Fruit fly (Drosophila melanogaster) whole organism, wandering third instar larva: Measurements from ENCODE around the gene MRG15.

ENCODE experiments used
- Abd-B ChIP-seq: fragments of >200 bp; optimal IDR thresholded peaks from 2 replicates; lab custom pipeline; 2017; ENCODE audit warnings: missing biosample characterization, missing genetic modification characterization
- CG32264 ChIP-seq: fragments of 200-800 bp; sonication (Bioruptor generic); optimal IDR thresholded peaks from 2 replicates; lab custom pipeline; 2016; ENCODE audit warnings: missing biosample characterization, missing genetic modification characterization
- CG9705 ChIP-seq: fragments of 200-800 bp; sonication (Bioruptor generic); optimal IDR thresholded peaks from 2 replicates; lab custom pipeline; 2018; ENCODE audit warnings: missing biosample characterization, mild to moderate bottlenecking, missing genetic modification characterization
- CrebA ChIP-seq: fragments of 200-800 bp; sonication (Bioruptor generic); optimal IDR thresholded peaks from 2 replicates; lab custom pipeline; 2016; ENCODE audit warnings: missing biosample characterization, mild to moderate bottlenecking, missing genetic modification characterization, borderline replicate concordance
- Dfd ChIP-seq: fragments of >200 bp; optimal IDR thresholded peaks from 2 replicates; lab custom pipeline; 2017; ENCODE audit warnings: missing biosample characterization, missing genetic modification characterization
- Dif ChIP-seq: fragments of 200-275, 200-300 bp; sonication (Bioruptor generic); optimal IDR thresholded peaks from 2 replicates; lab custom pipeline; 2018; ENCODE audit warnings: missing biosample characterization, missing genetic modification characterization; ENCODE audit not compliant: partially characterized antibody
- GATAd ChIP-seq: sonication (Bioruptor generic); optimal IDR thresholded peaks from 2 replicates; lab custom pipeline; 2016; ENCODE audit warnings: missing biosample characterization, missing genetic modification characterization
- HLH106 ChIP-seq: fragments of 200-800 bp; optimal IDR thresholded peaks from 3 replicates; lab custom pipeline; 2019; ENCODE audit warnings: missing biosample characterization, mild to moderate bottlenecking, missing genetic modification characterization, moderate library complexity
- Hnf4 ChIP-seq: fragments of 200-800 bp; sonication (Bioruptor generic); optimal IDR thresholded peaks from 2 replicates; lab custom pipeline; 2016; ENCODE audit warnings: missing biosample characterization, mild to moderate bottlenecking, missing genetic modification characterization
- Hr78 ChIP-seq: fragments of >200 bp; optimal IDR thresholded peaks from 2 replicates; lab custom pipeline; 2017; ENCODE audit warnings: missing biosample characterization, missing genetic modification characterization
- Hr83 ChIP-seq: fragments of 200-300 bp; sonication (Bioruptor generic); optimal IDR thresholded peaks from 2 replicates; lab custom pipeline; 2016; ENCODE audit warnings: missing biosample characterization, mild to moderate bottlenecking, missing genetic modification characterization, moderate library complexity; ENCODE audit not compliant: poor library complexity, severe bottlenecking
- Jra ChIP-seq: sonication (Bioruptor generic); optimal IDR thresholded peaks from 2 replicates; lab custom pipeline; 2016; ENCODE audit warnings: missing biosample characterization, missing genetic modification characterization
- Mio ChIP-seq: sonication (Bioruptor generic); optimal IDR thresholded peaks from 2 replicates; lab custom pipeline; 2016; ENCODE audit warnings: missing biosample characterization, missing genetic modification characterization
- Myc ChIP-seq: fragments of >200 bp; optimal IDR thresholded peaks from 2 replicates; lab custom pipeline; 2017
- N ChIP-seq: fragments of >200 bp; optimal IDR thresholded peaks from 2 replicates; lab custom pipeline; 2018; ENCODE audit warnings: missing biosample characterization, missing external identifiers, missing genetic modification characterization
- OdsH ChIP-seq: fragments of 200-800 bp; sonication (Bioruptor generic); optimal IDR thresholded peaks from 2 replicates; lab custom pipeline; 2016; ENCODE audit warnings: missing biosample characterization, mild to moderate bottlenecking, missing genetic modification characterization
- Rel ChIP-seq, 2 experiments: fragments of 200-800 bp; sonication (Bioruptor generic) in 1 of 2; optimal IDR thresholded peaks; 2 replicates in 1 of 2; 3 replicates in 1 of 2; lab custom pipeline; 2016 to 2019; ENCODE audit warnings: mild to moderate bottlenecking in 2 of 2, missing biosample characterization in 2 of 2, missing genetic modification characterization in 2 of 2, moderate library complexity in 1 of 2
- Sp1 ChIP-seq: fragments of 200-800 bp; sonication (Bioruptor generic); optimal IDR thresholded peaks from 3 replicates; lab custom pipeline; 2019; ENCODE audit warnings: missing biosample characterization, mild to moderate bottlenecking, missing genetic modification characterization, moderate library complexity
- Vsx2 ChIP-seq: fragments of 200-300, 225-300 bp; sonication (Bioruptor generic); optimal IDR thresholded peaks from 2 replicates; lab custom pipeline; 2018; ENCODE audit warnings: missing biosample characterization, missing genetic modification characterization; ENCODE audit not compliant: partially characterized antibody
- br ChIP-seq: fragments of 200-800 bp; sonication (Bioruptor generic); optimal IDR thresholded peaks from 2 replicates; lab custom pipeline; 2016; ENCODE audit warnings: missing biosample characterization, missing genetic modification characterization
- brk ChIP-seq: fragments of 200-800 bp; sonication (Bioruptor generic); optimal IDR thresholded peaks from 2 replicates; lab custom pipeline; 2016; ENCODE audit warnings: missing biosample characterization, mild to moderate bottlenecking, missing genetic modification characterization
- dl ChIP-seq, 2 experiments: fragments of 175-275, 200-275 bp in 1 of 2; fragments of 200-275 bp in 1 of 2; sonication (Bioruptor generic); optimal IDR thresholded peaks; lab custom pipeline; 2018; ENCODE audit warnings: mild to moderate bottlenecking in 2 of 2, missing biosample characterization in 2 of 2, missing genetic modification characterization in 2 of 2, moderate library complexity in 2 of 2; ENCODE audit not compliant: partially characterized antibody in 2 of 2, insufficient read depth in 1 of 2
- dmrt93B ChIP-seq: fragments of 200-800 bp; sonication (Bioruptor generic); optimal IDR thresholded peaks from 2 replicates; lab custom pipeline; 2018; ENCODE audit warnings: missing biosample characterization, mild to moderate bottlenecking, missing genetic modification characterization
- dsf ChIP-seq: sonication (Bioruptor generic); optimal IDR thresholded peaks from 2 replicates; lab custom pipeline; 2016; ENCODE audit warnings: missing biosample characterization, missing genetic modification characterization, borderline replicate concordance
- ey ChIP-seq: fragments of 200-800 bp; sonication (Bioruptor generic); optimal IDR thresholded peaks from 2 replicates; lab custom pipeline; 2016; ENCODE audit warnings: missing biosample characterization, missing genetic modification characterization
- foxo ChIP-seq, 2 experiments: fragments of 200-800 bp; sonication (Bioruptor generic); optimal IDR thresholded peaks; 2 replicates in 1 of 2; 3 replicates in 1 of 2; lab custom pipeline; 2016 to 2017; ENCODE audit warnings: missing biosample characterization in 2 of 2, missing genetic modification characterization in 2 of 2
- fru ChIP-seq: fragments of 200-800 bp; sonication (Bioruptor generic); optimal IDR thresholded peaks from 3 replicates; lab custom pipeline; 2016; ENCODE audit warnings: missing biosample characterization, mild to moderate bottlenecking, missing genetic modification characterization
- h ChIP-seq: fragments of 200-800 bp; sonication (Bioruptor generic); optimal IDR thresholded peaks from 3 replicates; lab custom pipeline; 2016; ENCODE audit warnings: missing biosample characterization, mild to moderate bottlenecking, missing genetic modification characterization
- jim ChIP-seq: fragments of 175-275, 200-325 bp; sonication (Bioruptor generic); optimal IDR thresholded peaks from 2 replicates; lab custom pipeline; 2016; ENCODE audit warnings: missing biosample characterization, mild to moderate bottlenecking, missing genetic modification characterization
- lola ChIP-seq: fragments of >200 bp; optimal IDR thresholded peaks from 2 replicates; lab custom pipeline; 2017; ENCODE audit warnings: missing biosample characterization, missing genetic modification characterization
- pan ChIP-seq: fragments of >200 bp; optimal IDR thresholded peaks from 2 replicates; lab custom pipeline; 2017
- psq ChIP-seq: fragments of 200-800 bp; sonication (Bioruptor generic); optimal IDR thresholded peaks from 3 replicates; lab custom pipeline; 2017; ENCODE audit warnings: missing biosample characterization, mild to moderate bottlenecking, missing genetic modification characterization, moderate library complexity
- rgr ChIP-seq: fragments of 200-800 bp; sonication (Bioruptor generic); optimal IDR thresholded peaks from 3 replicates; lab custom pipeline; 2016; ENCODE audit warnings: missing biosample characterization, mild to moderate bottlenecking, missing genetic modification characterization
- sage ChIP-seq: fragments of 200-800 bp; sonication (Bioruptor generic); optimal IDR thresholded peaks from 2 replicates; lab custom pipeline; 2016; ENCODE audit warnings: missing biosample characterization, mild to moderate bottlenecking, missing genetic modification characterization
- sv ChIP-seq: fragments of 200-800 bp; sonication (Bioruptor generic); optimal IDR thresholded peaks from 3 replicates; lab custom pipeline; 2016; ENCODE audit warnings: missing biosample characterization, missing genetic modification characterization
- tai ChIP-seq: sonication (Bioruptor generic); optimal IDR thresholded peaks from 2 replicates; lab custom pipeline; 2016; ENCODE audit warnings: missing biosample characterization, missing genetic modification characterization
- usp ChIP-seq: fragments of >200 bp; optimal IDR thresholded peaks from 2 replicates; lab custom pipeline; 2017; ENCODE audit warnings: missing biosample characterization, missing genetic modification characterization
- woc ChIP-seq: sonication (Bioruptor generic); optimal IDR thresholded peaks from 2 replicates; lab custom pipeline; 2016; ENCODE audit warnings: missing biosample characterization, mild to moderate bottlenecking, missing genetic modification characterization

The MRG15 gene

dm6 chr3R:15230285-15230684, 47.6 kb downstream of the MRG15 start, which contains the start of gene CG34316:
TSS of gene CG34316 (plus strand) at chr3R:15230585.
- TF ChIP-seq Abd-B (GFP tag; lab: Kevin White, UChicago) (no peak), br (no peak), Dfd (GFP tag; lab: Kevin White, UChicago) (no peak), tai (GFP tag; lab: Kevin White, UChicago) (no peak), h (GFP tag; lab: Kevin White, UChicago) (no peak), fru (GFP tag; lab: Kevin White, UChicago) (no peak), Jra (no peak), psq (GFP tag; lab: Kevin White, UChicago) (no peak), brk (GFP tag; lab: Kevin White, UChicago) (no peak), Vsx2 (no peak), dsf (GFP tag; lab: Kevin White, UChicago) (no peak), pan (lab: Kevin White, UChicago) (no peak), Rel (GFP tag; optimal IDR thresholded peaks at IDR 0.05; lab: Kevin White, UChicago) (no peak), Rel (tag; optimal IDR thresholded peaks at IDR 0.05; lab: Kevin White, UChicago) (no peak), N (no peak), Mio (GFP tag; lab: Kevin White, UChicago) (no peak), jim (GFP tag; lab: Kevin White, UChicago) (no peak), dl (GFP tag; optimal IDR thresholded peaks at IDR 0.05; lab: Kevin White, UChicago; ENCODE audit: insufficient read depth in 1 of 2, partially characterized antibody in 2 of 2) (no peak), ey (no peak)

DNA sequence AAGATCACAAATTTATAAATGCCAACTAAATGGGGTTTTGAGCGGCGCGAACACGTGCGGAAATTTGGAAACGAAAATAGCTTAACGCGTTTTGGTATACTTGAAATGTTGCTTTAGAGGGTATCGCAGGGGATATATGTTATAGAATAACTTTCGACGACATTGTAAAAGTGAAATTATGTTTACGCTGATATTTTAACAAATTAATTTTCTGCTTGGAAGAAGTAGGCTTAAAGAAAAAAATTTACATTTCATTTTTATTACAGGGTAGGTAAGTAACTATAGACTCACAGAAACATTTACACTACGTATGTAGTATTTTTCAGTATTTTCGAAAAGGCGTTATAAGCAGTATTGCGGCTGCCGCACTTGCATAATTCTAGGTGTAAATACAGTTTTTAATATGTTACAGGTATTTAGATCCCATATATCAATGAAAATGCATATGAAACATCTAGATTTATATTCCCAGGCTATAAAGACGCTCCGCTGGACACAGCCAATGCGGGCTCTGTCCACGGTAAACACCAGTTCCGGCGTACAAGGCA, 48.5 kb downstream of the MRG15 start, which contains the start of the genes Art3 and mRpS10:
TSS of gene Art3 (minus strand) at position 80 of the 548 bp plus-strand sequence.
TSS of gene mRpS10 (plus strand) at position 337 of the 548 bp plus-strand sequence.
- TF ChIP-seq Myc (lab: Kevin White, UChicago) (peak; percentile 48), brk (GFP tag; lab: Kevin White, UChicago) (no peak), Vsx2 (no peak), sage (GFP tag; lab: Kevin White, UChicago) (peak; percentile 99), Rel (GFP tag; optimal IDR thresholded peaks at IDR 0.05; lab: Kevin White, UChicago) (peak; percentile 91), Rel (tag; optimal IDR thresholded peaks at IDR 0.05; lab: Kevin White, UChicago) (peak; percentile 99), OdsH (GFP tag; lab: Kevin White, UChicago) (peak; percentile 100), Jra (peak; percentile 99), h (GFP tag; lab: Kevin White, UChicago) (peak; percentile 100), foxo (GFP tag; optimal IDR thresholded peaks at IDR 0.05; lab: Kevin White, UChicago) (peak; percentile 97 to 100), CrebA (GFP tag; lab: Kevin White, UChicago) (no peak), woc (GFP tag; lab: Kevin White, UChicago) (peak; percentile 99), rgr (GFP tag; lab: Kevin White, UChicago) (peak; percentile 100), Hr83 (GFP tag; lab: Kevin White, UChicago) (peak; percentile 99), Dfd (GFP tag; lab: Kevin White, UChicago) (peak; percentile 99), jim (GFP tag; lab: Kevin White, UChicago) (peak; percentile 89), HLH106 (tag; lab: Kevin White, UChicago) (peak; percentile 100), ey (peak; percentile 99), pan (lab: Kevin White, UChicago) (peak; percentile 91), fru (GFP tag; lab: Kevin White, UChicago) (peak; percentile 100), sv (peak; percentile 99), Mio (GFP tag; lab: Kevin White, UChicago) (peak; percentile 96), br (peak; percentile 99), Sp1 (GFP tag; lab: Kevin White, UChicago) (peak; percentile 100), psq (GFP tag; lab: Kevin White, UChicago) (peak; percentile 99), CG32264 (GFP tag; lab: Kevin White, UChicago) (peak; percentile 99), Hnf4 (GFP tag; lab: Kevin White, UChicago) (peak; percentile 100), dmrt93B (GFP tag; lab: Kevin White, UChicago) (peak; percentile 100), GATAd (peak; percentile 99), usp (GFP tag; lab: Kevin White, UChicago) (no peak), dsf (GFP tag; lab: Kevin White, UChicago) (peak; percentile 98), Dif (GFP tag; lab: Kevin White, UChicago) (no peak), tai (GFP tag; lab: Kevin White, UChicago) (no peak), Hr78 (no peak), CG9705 (peak; percentile 100), lola (GFP tag; lab: Kevin White, UChicago) (no peak)
